Worm (Caenorhabditis elegans) whole organism, early embryonic: ENCODE data around the gene K09F6.10.

Experiments used
- B0310.2 ChIP-seq: sonication (generic microtip); optimal IDR thresholded peaks from 2 replicates; lab custom pipeline; 2016; ENCODE audit warnings: mild to moderate bottlenecking, missing genetic modification characterization, missing compliant biosample characterization
- F13C5.2 ChIP-seq: sonication (generic microtip); optimal IDR thresholded peaks from 2 replicates; lab custom pipeline; 2017; ENCODE audit warnings: mild to moderate bottlenecking, missing genetic modification characterization, inconsistent platforms, missing compliant biosample characterization
- aly-1 ChIP-seq: sonication (generic microtip); optimal IDR thresholded peaks from 2 replicates; lab custom pipeline; 2016; ENCODE audit warnings: missing genetic modification characterization, missing compliant biosample characterization
- ama-1 ChIP-seq: fragments of 150-350 bp; optimal IDR thresholded peaks from 2 replicates; lab custom pipeline; 2014
- ceh-13 ChIP-seq: fragments of 200-800 bp; sonication (Bioruptor generic); optimal IDR thresholded peaks from 2 replicates; lab custom pipeline; 2018; ENCODE audit warnings: mild to moderate bottlenecking, missing genetic modification characterization, missing compliant biosample characterization
- ceh-36 ChIP-seq: sonication (generic microtip); optimal IDR thresholded peaks from 2 replicates; lab custom pipeline; 2016; ENCODE audit warnings: missing genetic modification characterization, inconsistent platforms, missing compliant biosample characterization
- ets-7 ChIP-seq: sonication (generic microtip); optimal IDR thresholded peaks from 2 replicates; lab custom pipeline; 2016; ENCODE audit warnings: missing genotype, missing genetic modification characterization, missing compliant biosample characterization
- flt-1 ChIP-seq: fragments of 200-800 bp; sonication (Bioruptor generic); IDR thresholded peaks from 2 replicates; pipeline ENCODE4 v1.3.6; 2022; ENCODE audit warnings: missing genetic modification characterization, missing compliant biosample characterization
- hmbx-1 ChIP-seq: sonication (generic microtip); optimal IDR thresholded peaks from 2 replicates; lab custom pipeline; 2016; ENCODE audit warnings: mild to moderate bottlenecking, missing genetic modification characterization, missing compliant biosample characterization
- hmg-4 ChIP-seq: fragments of 200-800 bp; sonication (Bioruptor generic); optimal IDR thresholded peaks from 2 replicates; lab custom pipeline; 2018; ENCODE audit warnings: mild to moderate bottlenecking, missing genetic modification characterization, missing compliant biosample characterization
- hnd-1 ChIP-seq: sonication (generic microtip); optimal IDR thresholded peaks from 2 replicates; lab custom pipeline; 2016; ENCODE audit warnings: missing genetic modification characterization, missing compliant biosample characterization
- pes-1 ChIP-seq: fragments of 200-800 bp; sonication (Bioruptor generic); IDR thresholded peaks from 2 replicates; pipeline ENCODE4 v1.3.6; 2022; ENCODE audit warnings: missing genetic modification reagents, missing genetic modification characterization, missing compliant biosample characterization
- scrt-1 ChIP-seq: fragments of 200-800 bp; sonication (Bioruptor generic); IDR thresholded peaks from 2 replicates; pipeline ENCODE4 v1.3.6; 2022; ENCODE audit warnings: missing genetic modification characterization, missing compliant biosample characterization
- sea-1 ChIP-seq: fragments of 200-800 bp; sonication (Bioruptor generic); conservative IDR thresholded peaks from 2 replicates; pipeline ENCODE4 v1.3.6; 2022; ENCODE audit warnings: missing genetic modification characterization, missing compliant biosample characterization
- tbx-11 ChIP-seq: fragments of 200-800 bp; sonication (Bioruptor generic); IDR thresholded peaks from 2 replicates; pipeline ENCODE4 v1.3.6; 2022; ENCODE audit warnings: missing genetic modification characterization, missing compliant biosample characterization
- tbx-37 ChIP-seq: fragments of 200-800 bp; sonication (Bioruptor generic); conservative IDR thresholded peaks from 2 replicates; pipeline ENCODE4 v1.3.6; 2022; ENCODE audit warnings: missing genetic modification reagents, missing genetic modification characterization, missing compliant biosample characterization
- tra-4 ChIP-seq: sonication (generic microtip); optimal IDR thresholded peaks from 2 replicates; lab custom pipeline; 2017; ENCODE audit warnings: missing genetic modification characterization, missing compliant biosample characterization

The K09F6.10 gene

ce11 chrII:2253676-2254075 lies 35.0 kb downstream of the K09F6.10 start:
- TF ChIP-seq F13C5.2 (tag; lab: Kevin White, UChicago) (no peak), sea-1 (GFP tag; lab: Robert Waterston, UW) (no peak), tbx-37 (no peak), ceh-36 (tag; lab: Kevin White, UChicago) (no peak), aly-1 (no peak), hmg-4 (GFP tag; lab: Kevin White, UChicago) (no peak), tbx-11 (GFP tag; lab: Robert Waterston, UW) (no peak), ets-7 (tag; lab: Kevin White, UChicago) (no peak), scrt-1 (GFP tag; lab: Robert Waterston, UW) (no peak), flt-1 (GFP tag; lab: Robert Waterston, UW) (no peak), hnd-1 (tag; lab: Kevin White, UChicago) (no peak), ceh-13 (GFP tag; lab: Kevin White, UChicago) (no peak), pes-1 (GFP tag; lab: Robert Waterston, UW) (no peak), ama-1 (no peak), B0310.2 (tag; lab: Kevin White, UChicago) (no peak), hmbx-1 (tag; lab: Kevin White, UChicago) (no peak), tra-4 (tag; lab: Kevin White, UChicago) (no peak)

ce11 chrII:2251617-2252016 lies 37.1 kb downstream of the K09F6.10 start:
- no peak for TF ChIP-seq tbx-11 (GFP tag; lab: Robert Waterston, UW)
- TF ChIP-seq hnd-1 (tag; lab: Kevin White, UChicago): no peak
- TF ChIP-seq hmbx-1 (tag; lab: Kevin White, UChicago): no peak
- no peak for TF ChIP-seq ama-1
- no peak for TF ChIP-seq ceh-36 (tag; lab: Kevin White, UChicago)
- TF ChIP-seq tra-4 (tag; lab: Kevin White, UChicago): no peak

ce11 chrII:2243342-2243741 lies 45.3 kb downstream of the K09F6.10 start, which contains the start of gene F54A3.2:
TSS of gene F54A3.2 (plus strand) at chrII:2243642.
- TF ChIP-seq ceh-13 (GFP tag; lab: Kevin White, UChicago) (no peak), ceh-36 (tag; lab: Kevin White, UChicago) (no peak), tra-4 (tag; lab: Kevin White, UChicago) (no peak), tbx-11 (GFP tag; lab: Robert Waterston, UW) (no peak), hmbx-1 (tag; lab: Kevin White, UChicago) (no peak), ets-7 (tag; lab: Kevin White, UChicago) (no peak), sea-1 (GFP tag; lab: Robert Waterston, UW) (no peak), pes-1 (GFP tag; lab: Robert Waterston, UW) (no peak), F13C5.2 (tag; lab: Kevin White, UChicago) (no peak), hnd-1 (tag; lab: Kevin White, UChicago) (no peak), aly-1 (no peak), scrt-1 (GFP tag; lab: Robert Waterston, UW) (no peak), ama-1 (no peak)
